Worm (Caenorhabditis elegans) whole organism, late embryonic: ENCODE measurements around the gene ccep-135.

ENCODE experiments used
- F13H6.1 ChIP-seq: sonication (generic microtip); optimal IDR thresholded peaks from 2 replicates; lab custom pipeline; 2016; ENCODE audit warnings: missing genetic modification characterization, missing compliant biosample characterization
- ama-1 ChIP-seq: fragments of 150-350 bp; optimal IDR thresholded peaks from 2 replicates; lab custom pipeline; 2014
- elt-4 ChIP-seq: sonication (generic microtip); optimal IDR thresholded peaks from 2 replicates; lab custom pipeline; 2016; ENCODE audit warnings: missing genetic modification characterization, missing compliant biosample characterization
- mec-3 ChIP-seq: sonication (generic microtip); optimal IDR thresholded peaks from 2 replicates; lab custom pipeline; 2016; ENCODE audit warnings: borderline replicate concordance, missing genetic modification characterization, missing compliant biosample characterization
- unc-3 ChIP-seq, 2 experiments: fragments of 200-800 bp in 1 of 2; sonication (Bioruptor generic) in 1 of 2; sonication (generic microtip) in 1 of 2; conservative IDR thresholded peaks in 1 of 2; optimal IDR thresholded peaks in 1 of 2; 2 replicates each; pipeline versions ENCODE4 v1.3.6 to Lab custom; 2016 to 2022; ENCODE audit warnings: missing compliant biosample characterization in 2 of 2, missing genetic modification characterization in 2 of 2, missing genetic modification reagents in 1 of 2

- no peak for TF ChIP-seq ama-1
- no peak for TF ChIP-seq F13H6.1
- no peak for TF ChIP-seq elt-4 (tag; lab: Kevin White, UChicago)
- TF ChIP-seq unc-3 (GFP tag; conservative IDR thresholded peaks at IDR 0.05; lab: Robert Waterston, UW) = no peak
- TF ChIP-seq unc-3 (tag; optimal IDR thresholded peaks at IDR 0.05; lab: Kevin White, UChicago) = no peak
- no peak for TF ChIP-seq mec-3 (tag; lab: Kevin White, UChicago)
These were observed 21.6 kb upstream of the ccep-135 start, which contains the start of gene H06I04.3 for ce11 chrIII:3070026-3070573.
